Worm (Caenorhabditis elegans) whole organism, L1 larva: ENCODE measurements around the gene Y39B6A.37.

Source experiments
- alr-1 ChIP-seq: fragments of 200-800 bp; sonication (Bioruptor generic); optimal IDR thresholded peaks from 2 replicates; lab custom pipeline; 2018; ENCODE audit warnings: borderline replicate concordance, mild to moderate bottlenecking, missing genetic modification characterization, missing compliant biosample characterization
- elt-3 ChIP-seq, 6 experiments: fragments of 150-350 bp in 1 of 6; sonication (generic microtip); optimal IDR thresholded peaks; 2 replicates each; lab custom pipeline; 2017 to 2018; ENCODE audit warnings: missing biosample characterization in 6 of 6, missing genetic modification characterization in 6 of 6, inconsistent platforms in 1 of 6
- mep-1 ChIP-seq: fragments of 150-350 bp; optimal IDR thresholded peaks from 2 replicates; lab custom pipeline; 2014; ENCODE audit warnings: missing biosample characterization, missing genetic modification characterization
- pag-3 ChIP-seq: sonication (generic microtip); optimal IDR thresholded peaks from 2 replicates; lab custom pipeline; 2017; ENCODE audit warnings: missing genetic modification characterization, mild to moderate bottlenecking, missing compliant biosample characterization, antibody characterized with exemption, borderline replicate concordance; ENCODE audit not compliant: insufficient read depth
- unc-130 ChIP-seq: fragments of 150-350 bp; optimal IDR thresholded peaks from 2 replicates; lab custom pipeline; 2017; ENCODE audit warnings: missing biosample characterization, missing genetic modification characterization, inconsistent platforms
- unc-62 ChIP-seq: fragments of 150-350 bp; optimal IDR thresholded peaks from 2 replicates; lab custom pipeline; 2014; ENCODE audit warnings: missing biosample characterization, missing genetic modification reagents, missing genetic modification characterization
- xbp-1 ChIP-seq: sonication (generic microtip); optimal IDR thresholded peaks from 2 replicates; lab custom pipeline; 2016; ENCODE audit warnings: missing genetic modification characterization, missing compliant biosample characterization

- TF ChIP-seq unc-62 (GFP tag; lab: Kevin White, UChicago) (no peak), unc-130 (tag; lab: Kevin White, UChicago) (no peak), elt-3 (tag; optimal IDR thresholded peaks at IDR 0.05; lab: Kevin White, UChicago) (no peak), pag-3 (tag; lab: Kevin White, UChicago) (no peak), mep-1 (tag; lab: Kevin White, UChicago) (no peak), alr-1 (tag; lab: Kevin White, UChicago) (no peak), xbp-1 (tag; lab: Kevin White, UChicago) (no peak)
Observed at ce11 chrV:19010405-19010804, 19.8 kb downstream of the Y39B6A.37 start.
